Worm (Caenorhabditis elegans): ENCODE data around the gene D2089.8.

D2089.8 gene

ce11 chrII:10656395-10656794 lies 6.2 kb downstream of the D2089.8 start:
- TF ChIP-seq ets-4 (tag; optimal IDR thresholded peaks at IDR 0.05) (no peak), pax-1 (tag; optimal IDR thresholded peaks at IDR 0.05) (no peak), unc-3 (GFP tag; conservative IDR thresholded peaks at IDR 0.05) (no peak), unc-3 (tag; optimal IDR thresholded peaks at IDR 0.05) (no peak)

ce11 chrII:10654435-10654834 lies 8.1 kb downstream of the D2089.8 start:
- TF ChIP-seq dve-1 (tag; optimal IDR thresholded peaks at IDR 0.05), result no peak
- no peak for TF ChIP-seq ceh-18 (tag; optimal IDR thresholded peaks at IDR 0.05)
- TF ChIP-seq fkh-10 (GFP tag; optimal IDR thresholded peaks at IDR 0.05), result no peak
- TF ChIP-seq ceh-22 (tag; optimal IDR thresholded peaks at IDR 0.05), result no peak
- no peak for TF ChIP-seq ztf-16 (tag; optimal IDR thresholded peaks at IDR 0.05)
- no peak for TF ChIP-seq nhr-232 (tag; optimal IDR thresholded peaks at IDR 0.05)
- TF ChIP-seq F13H6.1 (tag; optimal IDR thresholded peaks at IDR 0.05), result no peak
- no peak for TF ChIP-seq sdc-2 (tag; optimal IDR thresholded peaks at IDR 0.05)
- no peak for TF ChIP-seq C38D4.7 (GFP tag; optimal IDR thresholded peaks at IDR 0.05)
- no peak for TF ChIP-seq mec-3 (tag; optimal IDR thresholded peaks at IDR 0.05; ENCODE audit: borderline replicate concordance)
- TF ChIP-seq ceh-30 (tag; optimal IDR thresholded peaks at IDR 0.05), result no peak
- no peak for TF ChIP-seq ceh-9 (tag; optimal IDR thresholded peaks at IDR 0.05)

ce11 chrII:10653559-10653958 lies 9.0 kb downstream of the D2089.8 start:
- no peak for TF ChIP-seq F13H6.1 (tag; optimal IDR thresholded peaks at IDR 0.05)
- TF ChIP-seq fkh-10 (GFP tag; optimal IDR thresholded peaks at IDR 0.05), result no peak
- TF ChIP-seq zip-5 (tag; optimal IDR thresholded peaks at IDR 0.05), result no peak
- no peak for TF ChIP-seq ceh-30 (tag; optimal IDR thresholded peaks at IDR 0.05)
- no peak for TF ChIP-seq ceh-18 (tag; optimal IDR thresholded peaks at IDR 0.05)
- TF ChIP-seq ref-2 (tag; optimal IDR thresholded peaks at IDR 0.05), result no peak
- TF ChIP-seq pqm-1 (tag; optimal IDR thresholded peaks at IDR 0.05), result no peak
- no peak for TF ChIP-seq fax-1 (tag; optimal IDR thresholded peaks at IDR 0.05)
- no peak for TF ChIP-seq ceh-31 (tag; optimal IDR thresholded peaks at IDR 0.05)
- TF ChIP-seq unc-42 (tag; optimal IDR thresholded peaks at IDR 0.05), result no peak
- TF ChIP-seq C08G9.2 (tag; optimal IDR thresholded peaks at IDR 0.05), result no peak
- no peak for TF ChIP-seq K02D7.2 (tag; optimal IDR thresholded peaks at IDR 0.05)
- TF ChIP-seq hlh-13 (GFP tag; optimal IDR thresholded peaks at IDR 0.05), result no peak
- TF ChIP-seq ceh-6 (GFP tag; optimal IDR thresholded peaks at IDR 0.05), result no peak
- no peak for TF ChIP-seq madf-2 (tag; optimal IDR thresholded peaks at IDR 0.05)

DNA sequence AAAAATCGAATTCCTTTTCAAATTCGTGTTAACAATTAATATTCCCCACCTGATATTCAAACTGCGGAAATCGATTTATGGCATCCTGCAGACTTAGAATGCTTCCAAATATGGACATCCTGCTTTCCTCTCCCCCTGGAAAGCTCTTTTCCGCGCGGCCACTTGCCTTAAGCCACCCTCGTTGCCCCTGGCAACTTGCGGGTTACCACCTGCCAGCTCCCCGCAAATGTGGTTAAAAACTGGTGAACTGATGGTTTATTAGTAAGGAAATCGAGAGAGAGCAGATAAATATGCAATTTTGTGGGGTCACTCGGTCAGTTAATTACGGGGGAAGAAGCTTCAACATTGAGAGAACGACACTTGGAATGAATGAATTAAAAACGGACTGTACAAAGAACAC lies 10.5 kb downstream of the D2089.8 start, which contains the start of gene nphp-1:
TSS of gene nphp-1 (minus strand) at position 145 of the 400 bp plus-strand sequence.
- TF ChIP-seq ceh-31 (tag; optimal IDR thresholded peaks at IDR 0.05), result no peak
- peak; percentile 92 for TF ChIP-seq sdc-2 (tag; optimal IDR thresholded peaks at IDR 0.05)

- no peak for TF ChIP-seq nfya-1 (tag; optimal IDR thresholded peaks at IDR 0.05)
- no peak for TF ChIP-seq zip-5 (tag; optimal IDR thresholded peaks at IDR 0.05)
- no peak for TF ChIP-seq elt-2 (tag; optimal IDR thresholded peaks at IDR 0.05)
- no peak for TF ChIP-seq K09A11.1 (tag; optimal IDR thresholded peaks at IDR 0.05; ENCODE audit: insufficient read depth)
- no peak for TF ChIP-seq C08G9.2 (tag; optimal IDR thresholded peaks at IDR 0.05)
- no peak for TF ChIP-seq che-1 (tag; optimal IDR thresholded peaks at IDR 0.05)
- TF ChIP-seq elt-4 (tag; optimal IDR thresholded peaks at IDR 0.05), result no peak
- TF ChIP-seq ceh-18 (tag; optimal IDR thresholded peaks at IDR 0.05), result no peak
- TF ChIP-seq Y22D7AL.16 (tag; optimal IDR thresholded peaks at IDR 0.05), result no peak
- no peak for TF ChIP-seq ztf-16 (tag; optimal IDR thresholded peaks at IDR 0.05)
- TF ChIP-seq gmeb-2 (tag; optimal IDR thresholded peaks at IDR 0.05), result no peak
- no peak for TF ChIP-seq pax-1 (tag; optimal IDR thresholded peaks at IDR 0.05)
- TF ChIP-seq sox-2 (GFP tag; IDR thresholded peaks at IDR 0.05), result no peak
- TF ChIP-seq sox-4 (tag; optimal IDR thresholded peaks at IDR 0.05), result no peak
- TF ChIP-seq hlh-6 (tag; optimal IDR thresholded peaks at IDR 0.05), result no peak
- TF ChIP-seq dve-1 (tag; optimal IDR thresholded peaks at IDR 0.05), result no peak
These were observed 15.5 kb downstream of the D2089.8 start, which contains the start of gene M28.10 for ce11 chrII:10646901-10647566. Gene M28.10 (plus strand): TSS chrII:10647516.

Measured in whole organism, late embryonic.